Worm (Caenorhabditis elegans) whole organism, L4 larva: ENCODE data around the gene F54H12.2.

Experiments
- D1046.2 ChIP-seq: fragments of 200-800 bp; sonication (Bioruptor generic); IDR thresholded peaks from 2 replicates; pipeline ENCODE4 v1.3.6; 2022; ENCODE audit warnings: missing genetic modification characterization, missing compliant biosample characterization
- Y75B8A.6 ChIP-seq: fragments of 200-800 bp; sonication (Bioruptor generic); IDR thresholded peaks from 2 replicates; pipeline ENCODE4 v1.3.6; 2022; ENCODE audit warnings: missing genetic modification reagents, missing genetic modification characterization, missing compliant biosample characterization
- ZK337.2 ChIP-seq: fragments of 200-800 bp; sonication (Bioruptor generic); IDR thresholded peaks from 2 replicates; pipeline ENCODE4 v1.3.6; 2022; ENCODE audit warnings: missing genetic modification reagents, missing genetic modification characterization, missing compliant biosample characterization
- aha-1 ChIP-seq: fragments of 150-350 bp; peaks from one replicate; lab custom pipeline; 2014; ENCODE audit warnings: missing biosample characterization, missing genetic modification characterization
- ama-1 ChIP-seq: fragments of 150-350 bp; optimal IDR thresholded peaks from 2 replicates; lab custom pipeline; 2014; ENCODE audit warnings: inconsistent platforms, mixed read lengths
- arid-1 ChIP-seq: fragments of 200-800 bp; sonication (Bioruptor generic); conservative IDR thresholded peaks from 2 replicates; pipeline ENCODE4 v1.3.6; 2022; ENCODE audit warnings: missing genetic modification reagents, missing genetic modification characterization, missing compliant biosample characterization
- attf-4 ChIP-seq: sonication (generic microtip); optimal IDR thresholded peaks from 3 replicates; lab custom pipeline; 2017; ENCODE audit warnings: missing biosample characterization, missing genetic modification characterization
- ceh-28 ChIP-seq: fragments of 150-350 bp; optimal IDR thresholded peaks from 2 replicates; lab custom pipeline; 2014; ENCODE audit warnings: missing biosample characterization, missing genetic modification reagents, missing genetic modification characterization
- daf-16 ChIP-seq, 3 experiments: sonication (generic microtip); optimal IDR thresholded peaks; 2 replicates each; lab custom pipeline; 2016 to 2017; ENCODE audit warnings: missing genetic modification characterization in 3 of 3, missing genetic modification reagents in 3 of 3, mild to moderate bottlenecking in 2 of 3, missing compliant biosample characterization in 2 of 3, missing biosample characterization in 1 of 3, moderate library complexity in 1 of 3
- dpl-1 ChIP-seq: fragments of 150-350 bp; optimal IDR thresholded peaks from 2 replicates; lab custom pipeline; 2014; ENCODE audit warnings: missing biosample characterization, missing genetic modification reagents, missing genetic modification characterization
- dve-1 ChIP-seq: sonication (generic microtip); optimal IDR thresholded peaks from 2 replicates; lab custom pipeline; 2017; ENCODE audit warnings: antibody characterized with exemption, mild to moderate bottlenecking, missing genetic modification characterization, missing compliant biosample characterization; ENCODE audit not compliant: insufficient read depth
- egl-27 ChIP-seq: sonication (generic microtip); optimal IDR thresholded peaks from 3 replicates; lab custom pipeline; 2017; ENCODE audit warnings: missing biosample characterization, missing genetic modification reagents, missing genetic modification characterization
- fkh-10 ChIP-seq: fragments of 150-350 bp; optimal IDR thresholded peaks from 2 replicates; lab custom pipeline; 2014; ENCODE audit warnings: missing biosample characterization, missing genetic modification reagents, missing genetic modification characterization
- hif-1 ChIP-seq, 2 experiments: sonication (generic microtip); optimal IDR thresholded peaks; 2 replicates each; lab custom pipeline; 2016 to 2017; ENCODE audit warnings: missing compliant biosample characterization in 2 of 2, missing genetic modification characterization in 2 of 2, missing genetic modification reagents in 2 of 2, missing genotype in 2 of 2, mild to moderate bottlenecking in 1 of 2
- hlh-11 ChIP-seq: fragments of 200-800 bp; sonication (Bioruptor generic); optimal IDR thresholded peaks from 2 replicates; lab custom pipeline; 2018; ENCODE audit warnings: mild to moderate bottlenecking, missing genetic modification characterization, missing compliant biosample characterization
- hmg-1.1 ChIP-seq: fragments of 200-800 bp; sonication (Bioruptor generic); IDR thresholded peaks from 2 replicates; pipeline ENCODE4 v1.3.6; 2022; ENCODE audit warnings: missing genetic modification reagents, missing genetic modification characterization, missing compliant biosample characterization
- jun-1 ChIP-seq: fragments of 150-350 bp; optimal IDR thresholded peaks from 2 replicates; lab custom pipeline; 2014; ENCODE audit warnings: missing biosample characterization, missing genetic modification reagents, missing genetic modification characterization
- lin-13 ChIP-seq: fragments of 150-350 bp; optimal IDR thresholded peaks from 2 replicates; lab custom pipeline; 2014; ENCODE audit warnings: missing biosample characterization, missing genetic modification reagents, missing genetic modification characterization
- lin-15B ChIP-seq: fragments of 150-350 bp; sonication (generic microtip); optimal IDR thresholded peaks from 3 replicates; lab custom pipeline; 2014; ENCODE audit warnings: missing biosample characterization, missing genetic modification characterization
- lin-29 ChIP-seq: fragments of 200-800 bp; sonication (Bioruptor generic); IDR thresholded peaks from 2 replicates; pipeline ENCODE4 v1.3.6; 2022; ENCODE audit warnings: missing genetic modification reagents, missing genetic modification characterization, missing compliant biosample characterization
- lin-39 ChIP-seq: fragments of 150-350 bp; optimal IDR thresholded peaks from 2 replicates; lab custom pipeline; 2014; ENCODE audit warnings: missing biosample characterization, missing genetic modification reagents, missing genetic modification characterization
- lsy-2 ChIP-seq, 2 experiments: fragments of 150-350 bp in 1 of 2; sonication (generic microtip) in 1 of 2; optimal IDR thresholded peaks; 2 replicates each; lab custom pipeline; 2014 to 2017; ENCODE audit warnings: missing biosample characterization in 2 of 2, missing genetic modification characterization in 2 of 2
- madf-9 ChIP-seq: fragments of 200-800 bp; sonication (Bioruptor generic); conservative IDR thresholded peaks from 2 replicates; pipeline ENCODE4 v1.3.6; 2022; ENCODE audit warnings: missing genetic modification reagents, missing genetic modification characterization, missing compliant biosample characterization
- mdl-1 ChIP-seq, 2 experiments: fragments of 150-350 bp in 1 of 2; sonication (generic microtip) in 1 of 2; optimal IDR thresholded peaks; 2 replicates each; lab custom pipeline; 2014 to 2017; ENCODE audit warnings: missing biosample characterization in 2 of 2, missing genetic modification characterization in 2 of 2
- mdt-29 ChIP-seq: fragments of 200-800 bp; sonication (Bioruptor generic); IDR thresholded peaks from 2 replicates; pipeline ENCODE4 v1.3.6; 2022; ENCODE audit warnings: missing genetic modification reagents, missing genetic modification characterization, missing compliant biosample characterization
- mep-1 ChIP-seq: fragments of 150-350 bp; sonication (generic microtip); optimal IDR thresholded peaks from 3 replicates; lab custom pipeline; 2014; ENCODE audit warnings: missing biosample characterization, missing genetic modification characterization
- mes-2 ChIP-seq: sonication (generic microtip); optimal IDR thresholded peaks from 2 replicates; lab custom pipeline; 2016; ENCODE audit warnings: missing genotype, mild to moderate bottlenecking, missing genetic modification characterization, missing compliant biosample characterization; ENCODE audit not compliant: poor library complexity, severe bottlenecking
- nhr-111 ChIP-seq: fragments of 200-800 bp; sonication (Bioruptor generic); optimal IDR thresholded peaks from 2 replicates; lab custom pipeline; 2018; ENCODE audit warnings: mild to moderate bottlenecking, missing genetic modification characterization, missing compliant biosample characterization
- nhr-28 ChIP-seq: fragments of 150-350 bp; optimal IDR thresholded peaks from 2 replicates; lab custom pipeline; 2014; ENCODE audit warnings: missing biosample characterization, missing genetic modification characterization
- nhr-42 ChIP-seq: fragments of 200-800 bp; sonication (Bioruptor generic); IDR thresholded peaks from 2 replicates; pipeline ENCODE4 v1.3.6; 2022; ENCODE audit warnings: missing genetic modification characterization, missing compliant biosample characterization
- nhr-48 ChIP-seq: sonication (generic microtip); optimal IDR thresholded peaks from 2 replicates; lab custom pipeline; 2016; ENCODE audit warnings: mild to moderate bottlenecking, missing genetic modification characterization, missing compliant biosample characterization
- nhr-6 ChIP-seq: fragments of 150-350 bp; optimal IDR thresholded peaks from 2 replicates; lab custom pipeline; 2014; ENCODE audit warnings: missing biosample characterization, missing genetic modification characterization
- nhr-76 ChIP-seq: fragments of 150-350 bp; optimal IDR thresholded peaks from 2 replicates; lab custom pipeline; 2014; ENCODE audit warnings: missing biosample characterization, missing genetic modification characterization
- pha-4 ChIP-seq, 2 experiments: fragments of 150-350 bp in 1 of 2; fragments of 200-800 bp in 1 of 2; sonication (Bioruptor generic) in 1 of 2; IDR thresholded peaks in 1 of 2; optimal IDR thresholded peaks in 1 of 2; 2 replicates each; pipeline versions ENCODE4 v1.3.6 to Lab custom; 2014 to 2022; ENCODE audit warnings: missing genetic modification characterization in 2 of 2, missing genetic modification reagents in 2 of 2, missing biosample characterization in 1 of 2, missing compliant biosample characterization in 1 of 2
- php-3 ChIP-seq: fragments of 200-800 bp; sonication (Bioruptor generic); IDR thresholded peaks from 2 replicates; pipeline ENCODE4 v1.3.6; 2022; ENCODE audit warnings: missing genetic modification reagents, missing genetic modification characterization, missing compliant biosample characterization
- snpc-1.2 ChIP-seq: fragments of 200-800 bp; sonication (Bioruptor generic); IDR thresholded peaks from 2 replicates; pipeline ENCODE4 v1.3.6; 2022; ENCODE audit warnings: missing genetic modification reagents, missing genetic modification characterization, missing compliant biosample characterization
- snpc-4 ChIP-seq: fragments of 150-350 bp; optimal IDR thresholded peaks from 2 replicates; lab custom pipeline; 2014; ENCODE audit warnings: missing biosample characterization, missing genetic modification characterization
- vab-7 ChIP-seq: fragments of 200-800 bp; sonication (Bioruptor generic); IDR thresholded peaks from 2 replicates; pipeline ENCODE4 v1.3.6; 2022; ENCODE audit warnings: missing genetic modification reagents, missing genetic modification characterization, missing compliant biosample characterization
- zag-1 ChIP-seq: fragments of 150-350 bp; optimal IDR thresholded peaks from 2 replicates; lab custom pipeline; 2014; ENCODE audit warnings: missing biosample characterization, missing genetic modification characterization
- zfp-2 ChIP-seq: sonication (generic microtip); optimal IDR thresholded peaks from 2 replicates; lab custom pipeline; 2016; ENCODE audit warnings: mild to moderate bottlenecking, missing genetic modification characterization, missing compliant biosample characterization
- zfp-3 ChIP-seq: fragments of 200-800 bp; sonication (Bioruptor generic); conservative IDR thresholded peaks from 2 replicates; pipeline ENCODE4 v1.3.6; 2022; ENCODE audit warnings: missing genetic modification reagents, missing genetic modification characterization, missing compliant biosample characterization
- ztf-11 ChIP-seq: fragments of 150-350 bp; optimal IDR thresholded peaks from 2 replicates; lab custom pipeline; 2014; ENCODE audit warnings: missing biosample characterization, missing genetic modification characterization
- ztf-7 ChIP-seq: fragments of 150-350 bp; optimal IDR thresholded peaks from 2 replicates; lab custom pipeline; 2014; ENCODE audit warnings: missing biosample characterization, missing genetic modification characterization

Gene F54H12.2

DNA sequence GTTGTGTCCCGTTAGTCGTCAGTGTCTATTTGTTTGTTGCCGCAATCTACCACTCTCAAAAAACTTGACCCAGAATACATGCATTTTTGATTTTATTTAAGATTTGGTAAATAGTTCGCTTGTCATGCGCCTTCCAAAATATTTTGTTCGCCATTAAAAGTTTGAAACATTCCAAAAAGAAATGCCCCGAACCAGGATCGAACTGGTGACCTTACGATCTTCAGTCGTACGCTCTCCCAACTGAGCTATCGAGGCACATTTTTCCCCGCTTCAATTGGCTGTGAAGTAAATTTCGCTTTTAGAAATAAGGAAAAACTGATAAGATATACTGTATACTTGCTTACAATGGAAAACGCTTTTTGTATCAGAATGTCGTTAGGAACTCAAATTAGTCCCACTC, 13.9 kb downstream of the F54H12.2 start (continued):
- no peak for TF ChIP-seq daf-16 (GFP tag; optimal IDR thresholded peaks at IDR 0.05; lab: Kevin White, UChicago)
- peak; percentile 15 for TF ChIP-seq daf-16 (tag; optimal IDR thresholded peaks at IDR 0.05; lab: Kevin White, UChicago)
- TF ChIP-seq nhr-6 (tag; lab: Kevin White, UChicago), result no peak
- no peak for TF ChIP-seq ceh-28 (tag; lab: Kevin White, UChicago)
- TF ChIP-seq madf-9 (GFP tag; lab: Robert Waterston, UW), result peak; percentile 38; the same call in 1 of the 2 replicates
- TF ChIP-seq mdt-29 (GFP tag; lab: Robert Waterston, UW), result no peak
- no peak for TF ChIP-seq attf-4 (tag; lab: Kevin White, UChicago)
- TF ChIP-seq ZK337.2 (GFP tag; lab: Robert Waterston, UW), result no peak
- no peak for TF ChIP-seq zfp-2 (tag; lab: Kevin White, UChicago)
- TF ChIP-seq lin-29 (GFP tag; lab: Robert Waterston, UW), result no peak
- no peak for TF ChIP-seq lsy-2 (tag; optimal IDR thresholded peaks at IDR 0.05; lab: Kevin White, UChicago)
- TF ChIP-seq nhr-76 (tag; lab: Kevin White, UChicago), result no peak
- no peak for TF ChIP-seq hmg-1.1 (GFP tag; lab: Robert Waterston, UW)
- TF ChIP-seq egl-27 (tag; lab: Kevin White, UChicago), result no peak
- peak; percentile 15 for TF ChIP-seq mes-2
- TF ChIP-seq snpc-1.2 (GFP tag; lab: Robert Waterston, UW), result no peak
- TF ChIP-seq arid-1 (GFP tag; lab: Robert Waterston, UW), result 0 out of 2 replicates have a peak, but pooled peaks have one; percentile 13
- no peak for TF ChIP-seq fkh-10 (GFP tag; lab: Kevin White, UChicago)
- no peak for TF ChIP-seq lin-13
- TF ChIP-seq zag-1 (tag; lab: Kevin White, UChicago), result no peak

ce11 chrIII:7978723-7979122, 14.3 kb downstream of the F54H12.2 start:
- TF ChIP-seq arid-1 (GFP tag; lab: Robert Waterston, UW), result no peak
- peak; percentile 11 for TF ChIP-seq dpl-1 (GFP tag; lab: Kevin White, UChicago)
- TF ChIP-seq mdl-1 (tag; optimal IDR thresholded peaks at IDR 0.05; lab: Kevin White, UChicago), result peak in 1 of 2 experiments; percentile 23
- peak; percentile 67 for TF ChIP-seq aha-1 (tag; lab: Kevin White, UChicago)
- TF ChIP-seq php-3 (GFP tag; lab: Robert Waterston, UW), result peak; percentile 51; the same call in 1 of the 2 replicates
- TF ChIP-seq Y75B8A.6 (GFP tag; lab: Robert Waterston, UW), result no peak
- peak; percentile 6 for TF ChIP-seq jun-1 (tag; lab: Kevin White, UChicago)
- TF ChIP-seq nhr-6 (tag; lab: Kevin White, UChicago), result peak; percentile 60
- TF ChIP-seq dve-1 (tag; lab: Kevin White, UChicago), result peak; percentile 62
- TF ChIP-seq lsy-2 (tag; optimal IDR thresholded peaks at IDR 0.05; lab: Kevin White, UChicago), result peak in 1 of 2 experiments; percentile 44
- TF ChIP-seq mep-1 (tag; lab: Kevin White, UChicago), result peak; percentile 46
- no peak for TF ChIP-seq snpc-4
- peak; percentile 54 for TF ChIP-seq hmg-1.1 (GFP tag; lab: Robert Waterston, UW)
- no peak for TF ChIP-seq lin-15B
- no peak for TF ChIP-seq nhr-111 (GFP tag; lab: Kevin White, UChicago)
- no peak for TF ChIP-seq vab-7
- no peak for TF ChIP-seq ama-1 (lab: Kevin White, UChicago)
- TF ChIP-seq hlh-11 (tag; lab: Kevin White, UChicago), result peak; percentile 75
- TF ChIP-seq hif-1 (tag; optimal IDR thresholded peaks at IDR 0.05; lab: Kevin White, UChicago), result no peak
- TF ChIP-seq mes-2, result peak; percentile 26
- TF ChIP-seq lin-13, result no peak
- TF ChIP-seq nhr-42, result no peak
- no peak for TF ChIP-seq nhr-48 (tag; lab: Kevin White, UChicago)
- no peak for TF ChIP-seq ceh-28 (tag; lab: Kevin White, UChicago)
- TF ChIP-seq zfp-3 (GFP tag; lab: Robert Waterston, UW), result no peak
- TF ChIP-seq daf-16 (GFP tag; optimal IDR thresholded peaks at IDR 0.05; lab: Kevin White, UChicago), result peak in 1 of 2 experiments; percentile 23
- peak; percentile 92 for TF ChIP-seq daf-16 (tag; optimal IDR thresholded peaks at IDR 0.05; lab: Kevin White, UChicago)
- no peak for TF ChIP-seq pha-4 (GFP tag; IDR thresholded peaks at IDR 0.05; lab: Robert Waterston, UW)
- peak; percentile 64 for TF ChIP-seq pha-4 (tag; optimal IDR thresholded peaks at IDR 0.05; lab: Kevin White, UChicago)
- no peak for TF ChIP-seq ztf-11 (tag; lab: Kevin White, UChicago)
- TF ChIP-seq D1046.2 (GFP tag; lab: Robert Waterston, UW), result no peak
- TF ChIP-seq lin-39 (tag; lab: Kevin White, UChicago), result no peak
- peak; percentile 16 for TF ChIP-seq ztf-7 (tag; lab: Kevin White, UChicago)
- peak; percentile 44 for TF ChIP-seq nhr-28 (tag; lab: Kevin White, UChicago)
